Fruit fly (Drosophila melanogaster): Measurements from ENCODE around the gene Vps24.

Vps24 gene

DNA sequence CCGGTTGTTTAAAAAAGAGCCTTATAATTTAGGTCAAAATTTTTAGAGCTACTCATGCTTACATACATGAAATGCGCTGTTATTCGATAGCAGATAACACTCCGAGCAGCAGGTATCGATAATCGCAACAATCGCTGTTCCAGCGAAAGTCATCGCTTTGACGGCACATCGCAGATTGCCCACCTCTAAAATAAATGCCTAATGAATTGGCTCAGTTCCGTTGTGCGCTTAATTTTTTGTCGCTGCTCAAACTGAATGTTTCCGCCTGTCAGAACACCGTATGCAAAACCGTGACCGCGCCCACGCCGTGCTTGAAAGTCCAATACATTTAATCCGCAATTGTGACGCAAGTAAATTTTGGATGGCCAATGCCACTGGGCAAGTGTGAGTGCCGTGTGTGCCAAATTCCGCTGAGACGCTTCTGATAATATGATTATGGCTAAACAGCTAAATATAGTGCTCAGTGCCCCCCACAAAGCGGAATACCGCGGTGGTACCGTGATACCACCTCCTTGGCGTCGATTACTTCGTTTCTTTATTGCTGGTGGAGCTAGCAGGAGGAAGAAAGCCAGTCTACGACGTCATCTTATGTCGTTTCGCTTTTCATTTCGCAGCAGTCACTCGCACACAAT lies 8.9 kb upstream of the Vps24 start, which contains the start of gene CG9795 (continued):
- TF ChIP-seq Doc2 (GFP tag; IDR thresholded peaks at IDR 0.05) (no peak), Hsf (GFP tag; optimal IDR thresholded peaks at IDR 0.05) (peak; percentile 29), CG6813 (GFP tag; optimal IDR thresholded peaks at IDR 0.05) (no peak), CG6272 (GFP tag; IDR thresholded peaks at IDR 0.05) (no peak), CG3995 (GFP tag; optimal IDR thresholded peaks at IDR 0.05) (peak; percentile 85), CG12236 (GFP tag; optimal IDR thresholded peaks at IDR 0.05) (no peak), CG8281 (tag; optimal IDR thresholded peaks at IDR 0.05) (no peak), CG9797 (GFP tag; optimal IDR thresholded peaks at IDR 0.05) (peak; percentile 22), shn (GFP tag; optimal IDR thresholded peaks at IDR 0.05) (peak; percentile 38), gsb (GFP tag; IDR thresholded peaks at IDR 0.05) (no peak), Max (GFP tag; optimal IDR thresholded peaks at IDR 0.05) (peak; percentile 18), CG18764 (GFP tag; optimal IDR thresholded peaks at IDR 0.05) (peak; percentile 3), Rx (GFP tag; IDR thresholded peaks at IDR 0.05) (no peak), CG18599 (GFP tag; optimal IDR thresholded peaks at IDR 0.05) (peak; percentile 49), CG2889 (GFP tag; IDR thresholded peaks at IDR 0.05) (no peak), kni (GFP tag; optimal IDR thresholded peaks at IDR 0.05) (no peak), dimm (GFP tag; IDR thresholded peaks at IDR 0.05) (no peak), CG12219 (GFP tag; optimal IDR thresholded peaks at IDR 0.05) (no peak), fd96Cb (tag; optimal IDR thresholded peaks at IDR 0.05) (no peak), repo (GFP tag; optimal IDR thresholded peaks at IDR 0.05) (peak; percentile 34), dmrt11E (tag; optimal IDR thresholded peaks at IDR 0.05) (no peak), ssp (GFP tag; IDR thresholded peaks at IDR 0.05) (peak; percentile 41; the same call in 1 of the 2 replicates), CG18476 (GFP tag; optimal IDR thresholded peaks at IDR 0.05) (no peak), salm (tag; optimal IDR thresholded peaks at IDR 0.05) (no peak), CG2199 (GFP tag; IDR thresholded peaks at IDR 0.05) (peak; percentile 83), CG4730 (GFP tag; IDR thresholded peaks at IDR 0.05) (no peak), Tbp (GFP tag; optimal IDR thresholded peaks at IDR 0.05) (no peak), Camta (GFP tag; optimal IDR thresholded peaks at IDR 0.05) (no peak), pan (optimal IDR thresholded peaks at IDR 0.05) (no peak), pan (GFP tag; optimal IDR thresholded peaks at IDR 0.05 in 1 of 2, IDR thresholded peaks at IDR 0.05 in 1 of 2) (peak in 1 of 2 experiments; percentile 47), CG4820 (GFP tag; optimal IDR thresholded peaks at IDR 0.05) (no peak), bbx (GFP tag; IDR thresholded peaks at IDR 0.05; ENCODE audit: partially characterized antibody) (peak; percentile 96), CG17328 (GFP tag; IDR thresholded peaks at IDR 0.05) (no peak), ttk (GFP tag; IDR thresholded peaks at IDR 0.05) (no peak), CG8478 (optimal IDR thresholded peaks at IDR 0.05) (no peak), gcm (GFP tag; optimal IDR thresholded peaks at IDR 0.05) (no peak), CG6791 (GFP tag; IDR thresholded peaks at IDR 0.05; ENCODE audit: partially characterized antibody) (peak; percentile 97), yki (optimal IDR thresholded peaks at IDR 0.05) (no peak), Hmx (GFP tag; optimal IDR thresholded peaks at IDR 0.05) (no peak), Gsc (GFP tag; IDR thresholded peaks at IDR 0.05) (no peak), ash1 (GFP tag; optimal IDR thresholded peaks at IDR 0.05) (no peak), Meics (GFP tag; optimal IDR thresholded peaks at IDR 0.05) (peak; percentile 37), rib (GFP tag; IDR thresholded peaks at IDR 0.05) (no peak), CG15696 (tag; optimal IDR thresholded peaks at IDR 0.05) (no peak), CG1529 (GFP tag; optimal IDR thresholded peaks at IDR 0.05) (no peak), fru (optimal IDR thresholded peaks at IDR 0.05) (no peak), grn (GFP tag; optimal IDR thresholded peaks at IDR 0.05) (no peak), eyg (GFP tag; optimal IDR thresholded peaks at IDR 0.05) (no peak), Nf-YB (GFP tag; optimal IDR thresholded peaks at IDR 0.05) (no peak), Sry-δ (GFP tag; optimal IDR thresholded peaks at IDR 0.05) (peak; percentile 94), ham (GFP tag; IDR thresholded peaks at IDR 0.05) (no peak), H15 (GFP tag; IDR thresholded peaks at IDR 0.05) (no peak), CG15011 (GFP tag; optimal IDR thresholded peaks at IDR 0.05) (no peak)
